Fruit fly (Drosophila melanogaster): Measurements from ENCODE around the gene CG14322.

CG14322 gene

DNA sequence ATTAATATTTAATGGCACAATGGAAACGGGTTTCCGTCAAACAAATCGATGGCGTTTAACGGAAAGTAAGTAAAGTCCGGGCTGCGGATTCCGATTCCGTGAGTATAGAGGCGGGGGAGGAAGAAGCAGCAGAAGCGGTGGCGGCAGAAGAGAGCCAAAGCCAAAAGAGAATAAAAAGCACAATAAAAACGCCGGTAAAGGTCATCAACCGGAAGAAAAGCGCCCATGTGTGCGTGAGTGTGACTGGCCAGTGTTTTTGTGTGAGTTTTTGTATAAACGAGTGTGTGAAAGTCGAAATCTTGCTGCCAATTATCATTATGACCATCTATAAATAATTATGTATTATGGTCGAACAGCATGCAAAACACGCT lies 32.8 kb downstream of the CG14322 start:
- TF ChIP-seq CG17385 (GFP tag; optimal IDR thresholded peaks at IDR 0.05) (peak; percentile 72), abd-A (tag; optimal IDR thresholded peaks at IDR 0.05) (peak; percentile 45), Scr (GFP tag; IDR thresholded peaks at IDR 0.05; ENCODE audit: partially characterized antibody) (0 out of 2 replicates have a peak, but pooled peaks have one; percentile 27), Trl (optimal IDR thresholded peaks at IDR 0.05) (peak; percentile 29 to 39), Trl (GFP tag; optimal IDR thresholded peaks at IDR 0.05) (no peak), pita (GFP tag; optimal IDR thresholded peaks at IDR 0.05) (no peak), cg (GFP tag; optimal IDR thresholded peaks at IDR 0.05) (peak; percentile 73), dmrt99B (tag; optimal IDR thresholded peaks at IDR 0.05) (no peak)

DNA sequence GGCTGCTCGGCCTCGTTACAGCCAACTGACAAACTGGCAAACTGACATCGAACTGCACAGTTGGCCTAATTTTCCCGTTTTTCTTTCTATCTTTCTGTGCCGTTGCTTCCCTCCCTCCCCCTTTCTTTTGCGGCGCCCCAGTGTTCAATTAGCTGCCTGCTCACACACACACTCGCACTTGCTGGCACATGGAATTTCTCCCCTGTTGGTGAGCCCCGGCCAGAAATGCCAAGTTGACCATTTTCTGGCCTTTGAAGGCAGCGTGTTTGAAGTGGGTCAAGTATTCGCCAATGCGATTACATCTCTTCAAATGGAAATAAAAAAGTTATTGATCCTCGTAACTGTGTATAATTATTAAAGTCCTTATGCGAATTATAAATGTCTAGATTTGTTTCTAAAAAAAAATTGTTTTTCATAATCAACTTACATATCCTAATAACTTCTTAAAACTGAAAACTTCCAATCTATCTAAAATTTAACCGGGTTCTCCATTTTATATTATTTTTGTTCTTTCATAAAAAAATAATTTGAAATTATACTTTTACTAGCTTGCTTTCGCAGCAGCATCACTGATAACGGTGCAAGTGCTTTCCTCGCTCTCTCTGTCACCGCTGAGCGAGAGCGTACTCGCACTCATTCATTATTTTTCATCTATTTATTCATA lies 33.3 kb downstream of the CG14322 start:
- peak; percentile 49 for TF ChIP-seq CG17829 (tag; optimal IDR thresholded peaks at IDR 0.05)
- TF ChIP-seq CG12659 (GFP tag; optimal IDR thresholded peaks at IDR 0.05) = peak; percentile 43
- no peak for TF ChIP-seq ato (GFP tag; IDR thresholded peaks at IDR 0.05; ENCODE audit: partially characterized antibody)
- peak; percentile 17 for TF ChIP-seq CG6813 (GFP tag; optimal IDR thresholded peaks at IDR 0.05)
- TF ChIP-seq CG2889 (GFP tag; IDR thresholded peaks at IDR 0.05) = no peak
- TF ChIP-seq CG7928 (GFP tag; optimal IDR thresholded peaks at IDR 0.05) = no peak
- TF ChIP-seq ssp (GFP tag; IDR thresholded peaks at IDR 0.05) = no peak
- TF ChIP-seq ewg (GFP tag; optimal IDR thresholded peaks at IDR 0.05) = peak; percentile 16
- TF ChIP-seq dpn (GFP tag; optimal IDR thresholded peaks at IDR 0.05) = peak in 1 of 2 experiments; percentile 29
- no peak for TF ChIP-seq Hr39 (optimal IDR thresholded peaks at IDR 0.05)
- no peak for TF ChIP-seq crc (GFP tag; optimal IDR thresholded peaks at IDR 0.05)
- no peak for TF ChIP-seq CG11560 (tag; IDR thresholded peaks at IDR 0.05)
- TF ChIP-seq HLH54F (GFP tag; optimal IDR thresholded peaks at IDR 0.05) = peak; percentile 5
- no peak for TF ChIP-seq CG8478 (optimal IDR thresholded peaks at IDR 0.05)
- no peak for TF ChIP-seq HLHmδ (GFP tag; optimal IDR thresholded peaks at IDR 0.05)
- TF ChIP-seq CG30020 (tag; optimal IDR thresholded peaks at IDR 0.05) = peak; percentile 6
- peak; percentile 53 for TF ChIP-seq trem (tag; optimal IDR thresholded peaks at IDR 0.05)
- TF ChIP-seq CG12391 (tag; optimal IDR thresholded peaks at IDR 0.05) = peak; percentile 73
- TF ChIP-seq sd (tag; optimal IDR thresholded peaks at IDR 0.05) = peak; percentile 76
- no peak for TF ChIP-seq TFAM (GFP tag; optimal IDR thresholded peaks at IDR 0.05)
- peak; percentile 48 for TF ChIP-seq CG6254 (GFP tag; optimal IDR thresholded peaks at IDR 0.05)
- no peak for TF ChIP-seq al (GFP tag; IDR thresholded peaks at IDR 0.05)
- TF ChIP-seq Hr3 (GFP tag; optimal IDR thresholded peaks at IDR 0.05) = peak; percentile 53
- TF ChIP-seq slou (GFP tag; optimal IDR thresholded peaks at IDR 0.05) = no peak
- TF ChIP-seq CG2116 (GFP tag; optimal IDR thresholded peaks at IDR 0.05) = peak; percentile 19
- TF ChIP-seq MBD-R2 (GFP tag; IDR thresholded peaks at IDR 0.05) = no peak
- TF ChIP-seq hkb (optimal IDR thresholded peaks at IDR 0.05) = peak; percentile 39
- TF ChIP-seq hkb (GFP tag; IDR thresholded peaks at IDR 0.05) = no peak
- TF ChIP-seq sisA (GFP tag; IDR thresholded peaks at IDR 0.05) = no peak
- no peak for TF ChIP-seq pum (GFP tag; optimal IDR thresholded peaks at IDR 0.05)
- peak; percentile 27 for TF ChIP-seq CG10431 (GFP tag; optimal IDR thresholded peaks at IDR 0.05)
- peak; percentile 24 for TF ChIP-seq CG17385 (GFP tag; optimal IDR thresholded peaks at IDR 0.05)
- peak; percentile 40 for TF ChIP-seq fd96Cb (tag; optimal IDR thresholded peaks at IDR 0.05)
- no peak for TF ChIP-seq bab2 (GFP tag; optimal IDR thresholded peaks at IDR 0.05)
- peak; percentile 1 for TF ChIP-seq Dip3 (GFP tag; optimal IDR thresholded peaks at IDR 0.05)
- peak; percentile 22 for TF ChIP-seq PHDP (tag; optimal IDR thresholded peaks at IDR 0.05)
- TF ChIP-seq CG18764 (GFP tag; optimal IDR thresholded peaks at IDR 0.05) = no peak
- TF ChIP-seq CG18599 (GFP tag; optimal IDR thresholded peaks at IDR 0.05) = peak; percentile 33
- TF ChIP-seq CG31388 (GFP tag; optimal IDR thresholded peaks at IDR 0.05) = no peak
- peak; percentile 32 for TF ChIP-seq CG16815 (GFP tag; optimal IDR thresholded peaks at IDR 0.05)
- TF ChIP-seq nmo (GFP tag; optimal IDR thresholded peaks at IDR 0.05) = peak; percentile 69
- TF ChIP-seq wdn (GFP tag; IDR thresholded peaks at IDR 0.05) = no peak
- TF ChIP-seq odd (GFP tag; optimal IDR thresholded peaks at IDR 0.05) = peak; percentile 53
